Fruit fly (Drosophila melanogaster): ENCODE measurements around the gene smp-30.

The smp-30 gene

DNA sequence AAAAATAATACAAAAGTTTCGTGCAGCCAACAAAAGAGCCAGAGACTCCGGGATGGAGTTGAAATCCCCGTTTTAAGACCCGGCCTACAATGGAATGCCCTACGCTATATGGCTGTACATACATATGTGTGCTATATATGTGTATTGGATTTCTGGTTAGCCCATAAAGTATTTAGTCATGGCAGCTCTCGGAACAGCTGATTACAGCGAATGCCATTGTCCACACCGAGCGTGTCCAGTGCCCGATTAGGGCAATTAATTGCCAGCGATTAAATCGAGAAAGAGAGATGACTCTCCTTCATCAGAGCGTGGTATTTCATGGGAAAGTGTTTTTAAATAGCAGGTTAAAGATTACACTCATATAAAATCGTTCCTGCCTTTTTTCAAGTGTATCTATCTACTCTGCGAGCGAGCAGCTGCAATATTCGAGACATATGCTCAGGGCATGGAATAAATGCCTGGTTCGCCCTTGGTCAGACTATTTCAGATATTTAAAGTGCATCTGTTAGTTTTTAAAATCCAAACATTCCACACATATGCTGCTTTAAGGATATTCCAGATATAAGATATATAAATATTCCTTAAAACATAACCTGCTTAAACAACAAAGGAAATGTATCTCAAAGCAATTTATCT, 33.9 kb downstream of the smp-30 start (continued):
- TF ChIP-seq fd3F (GFP tag; optimal IDR thresholded peaks at IDR 0.05) (no peak), chm (GFP tag; IDR thresholded peaks at IDR 0.05) (no peak), CG18764 (GFP tag; optimal IDR thresholded peaks at IDR 0.05) (no peak), Antp (GFP tag; optimal IDR thresholded peaks at IDR 0.05) (no peak), CG4730 (GFP tag; IDR thresholded peaks at IDR 0.05) (no peak), Dfd (GFP tag; optimal IDR thresholded peaks at IDR 0.05) (no peak), ac (GFP tag; optimal IDR thresholded peaks at IDR 0.05) (peak; percentile 43), CG33557 (GFP tag; optimal IDR thresholded peaks at IDR 0.05) (no peak), unc-4 (GFP tag; IDR thresholded peaks at IDR 0.05; ENCODE audit: partially characterized antibody) (no peak), ems (GFP tag; optimal IDR thresholded peaks at IDR 0.05) (no peak), sd (tag; optimal IDR thresholded peaks at IDR 0.05) (peak; percentile 43), CG2712 (tag; optimal IDR thresholded peaks at IDR 0.05) (peak; percentile 36), sr (GFP tag; IDR thresholded peaks at IDR 0.05) (no peak), Stat92E (GFP tag; optimal IDR thresholded peaks at IDR 0.05) (peak in 1 of 3 experiments; percentile 80), grn (GFP tag; optimal IDR thresholded peaks at IDR 0.05) (peak; percentile 72), Xrp1 (GFP tag; IDR thresholded peaks at IDR 0.05) (peak; percentile 43; the same call in 1 of the 2 replicates), Dll (GFP tag; IDR thresholded peaks at IDR 0.05; ENCODE audit: partially characterized antibody) (no peak), CG6813 (GFP tag; optimal IDR thresholded peaks at IDR 0.05) (no peak), CG11560 (tag; IDR thresholded peaks at IDR 0.05) (no peak), Myb (GFP tag; optimal IDR thresholded peaks at IDR 0.05) (no peak), inv (GFP tag; IDR thresholded peaks at IDR 0.05; ENCODE audit: partially characterized antibody) (no peak), ase (GFP tag; IDR thresholded peaks at IDR 0.05) (no peak), CG3065 (GFP tag; optimal IDR thresholded peaks at IDR 0.05) (no peak), Sry-β (GFP tag; optimal IDR thresholded peaks at IDR 0.05) (no peak), tio (GFP tag; optimal IDR thresholded peaks at IDR 0.05) (peak; percentile 5), CG2875 (GFP tag; optimal IDR thresholded peaks at IDR 0.05) (no peak), luna (GFP tag; optimal IDR thresholded peaks at IDR 0.05) (no peak), amos (GFP tag; IDR thresholded peaks at IDR 0.05; ENCODE audit: partially characterized antibody) (no peak), CG15601 (tag; optimal IDR thresholded peaks at IDR 0.05) (no peak), CG15269 (tag; optimal IDR thresholded peaks at IDR 0.05) (no peak), CG10979 (tag; optimal IDR thresholded peaks at IDR 0.05) (no peak), dmrt11E (tag; optimal IDR thresholded peaks at IDR 0.05) (peak; percentile 36), oc (tag; optimal IDR thresholded peaks at IDR 0.05) (peak; percentile 67), sug (tag; optimal IDR thresholded peaks at IDR 0.05) (peak; percentile 24), Dad (GFP tag; optimal IDR thresholded peaks at IDR 0.05) (no peak), jumu (GFP tag; optimal IDR thresholded peaks at IDR 0.05) (no peak), br (optimal IDR thresholded peaks at IDR 0.05) (no peak), CG4282 (GFP tag; optimal IDR thresholded peaks at IDR 0.05) (no peak), ap (GFP tag; IDR thresholded peaks at IDR 0.05) (no peak), CHES-1-like (GFP tag; optimal IDR thresholded peaks at IDR 0.05) (no peak), CG13287 (GFP tag; IDR thresholded peaks at IDR 0.05; ENCODE audit: partially characterized antibody) (no peak), gt (GFP tag; IDR thresholded peaks at IDR 0.05) (no peak), jigr1 (GFP tag; IDR thresholded peaks at IDR 0.05) (no peak), HLH3B (GFP tag; IDR thresholded peaks at IDR 0.05) (no peak), gce (GFP tag; IDR thresholded peaks at IDR 0.05) (0 out of 3 replicates have a peak, but pooled peaks have one; percentile 31), Hr51 (GFP tag; optimal IDR thresholded peaks at IDR 0.05) (no peak), mam (GFP tag; optimal IDR thresholded peaks at IDR 0.05) (no peak), Hmr (GFP tag; optimal IDR thresholded peaks at IDR 0.05) (no peak), dimm (GFP tag; IDR thresholded peaks at IDR 0.05) (no peak), cas (GFP tag; IDR thresholded peaks at IDR 0.05) (no peak)

Measured in whole organism, embryonic.